Worm (Caenorhabditis elegans) whole organism, L1 larva: ENCODE data around the gene T13C5.2.
A peak's percentile ranks its signal among the peaks of the same experiment; 100 is the strongest.

Experiments
- C04F5.9 ChIP-seq: sonication (generic microtip); optimal IDR thresholded peaks from 2 replicates; lab custom pipeline; 2016; ENCODE audit warnings: missing genetic modification characterization, missing compliant biosample characterization
- F16B12.6 ChIP-seq: fragments of 150-350 bp; optimal IDR thresholded peaks from 2 replicates; lab custom pipeline; 2014; ENCODE audit warnings: missing biosample characterization, missing genetic modification characterization
- blmp-1 ChIP-seq: fragments of 150-350 bp; optimal IDR thresholded peaks from 2 replicates; lab custom pipeline; 2014; ENCODE audit warnings: missing biosample characterization, missing genetic modification characterization
- ceh-63 ChIP-seq: fragments of 200-800 bp; sonication (Bioruptor generic); optimal IDR thresholded peaks from 2 replicates; lab custom pipeline; 2018; ENCODE audit warnings: mild to moderate bottlenecking, missing genetic modification characterization, missing compliant biosample characterization
- ceh-82 ChIP-seq, 3 experiments: fragments of 150-350 bp in 1 of 3; sonication (generic microtip) in 2 of 3; optimal IDR thresholded peaks; 2 replicates each; lab custom pipeline; 2014 to 2017; ENCODE audit warnings: missing biosample characterization in 3 of 3, missing genetic modification characterization in 3 of 3
- ces-1 ChIP-seq: fragments of 150-350 bp; optimal IDR thresholded peaks from 2 replicates; lab custom pipeline; 2014; ENCODE audit warnings: missing biosample characterization, missing genetic modification reagents, missing genetic modification characterization
- dpl-1 ChIP-seq, 3 experiments: fragments of 150-350 bp in 2 of 3; sonication (generic microtip) in 1 of 3; optimal IDR thresholded peaks; 2 replicates each; lab custom pipeline; 2014 to 2017; ENCODE audit warnings: missing biosample characterization in 3 of 3, missing genetic modification characterization in 3 of 3, missing genetic modification reagents in 3 of 3
- dsc-1 ChIP-seq: sonication (generic microtip); optimal IDR thresholded peaks from 2 replicates; lab custom pipeline; 2016; ENCODE audit warnings: mild to moderate bottlenecking, missing genetic modification characterization, missing compliant biosample characterization
- efl-1 ChIP-seq, 4 experiments: fragments of 150-350 bp; optimal IDR thresholded peaks in 3 of 4; peaks in 1 of 4; 1 replicate in 1 of 4; 2 replicates in 3 of 4; lab custom pipeline; 2014; ENCODE audit warnings: missing biosample characterization in 2 of 4, missing genetic modification characterization in 2 of 4, missing genetic modification reagents in 2 of 4
- egl-27 ChIP-seq, 2 experiments: fragments of 150-350 bp in 1 of 2; sonication (generic microtip); optimal IDR thresholded peaks; 3 replicates each; lab custom pipeline; 2017 to 2018; ENCODE audit warnings: missing biosample characterization in 2 of 2, missing genetic modification characterization in 2 of 2, missing genetic modification reagents in 2 of 2
- elt-2 ChIP-seq: sonication (generic microtip); optimal IDR thresholded peaks from 2 replicates; lab custom pipeline; 2016; ENCODE audit warnings: missing genetic modification characterization, mild to moderate bottlenecking, inconsistent platforms, missing compliant biosample characterization, missing genetic modification reagents
- ets-5 ChIP-seq: fragments of 200-800 bp; sonication (Bioruptor generic); IDR thresholded peaks from 2 replicates; pipeline ENCODE4 v1.3.6; 2022; ENCODE audit warnings: missing genetic modification characterization, missing compliant biosample characterization
- fkh-10 ChIP-seq: sonication (generic microtip); optimal IDR thresholded peaks from 2 replicates; lab custom pipeline; 2017; ENCODE audit warnings: missing biosample characterization, missing genetic modification reagents, missing genetic modification characterization
- fkh-4 ChIP-seq: sonication (generic microtip); optimal IDR thresholded peaks from 2 replicates; lab custom pipeline; 2016; ENCODE audit warnings: missing compliant biosample characterization, missing genetic modification characterization, borderline replicate concordance
- fos-1 ChIP-seq: fragments of 150-350 bp; optimal IDR thresholded peaks from 2 replicates; lab custom pipeline; 2014; ENCODE audit warnings: missing biosample characterization, missing genetic modification characterization
- grh-1 ChIP-seq: fragments of 200-800 bp; sonication (Bioruptor generic); IDR thresholded peaks from 2 replicates; pipeline ENCODE4 v1.3.6; 2022; ENCODE audit warnings: missing genetic modification reagents, missing genetic modification characterization, missing compliant biosample characterization
- lin-15B ChIP-seq: fragments of 150-350 bp; sonication (generic microtip); optimal IDR thresholded peaks from 3 replicates; lab custom pipeline; 2014; ENCODE audit warnings: missing biosample characterization, missing genetic modification characterization
- lin-35 ChIP-seq, 2 experiments: fragments of 150-350 bp; optimal IDR thresholded peaks; 2 replicates each; lab custom pipeline; 2014; ENCODE audit warnings: missing biosample characterization in 2 of 2, missing genetic modification characterization in 2 of 2, missing genetic modification reagents in 2 of 2
- lir-3 ChIP-seq: sonication (generic microtip); optimal IDR thresholded peaks from 2 replicates; lab custom pipeline; 2016; ENCODE audit warnings: mild to moderate bottlenecking, missing genetic modification characterization, moderate library complexity, missing compliant biosample characterization; ENCODE audit not compliant: poor library complexity
- lsy-2 ChIP-seq, 2 experiments: fragments of 150-350 bp; optimal IDR thresholded peaks; 2 replicates each; lab custom pipeline; 2014; ENCODE audit warnings: missing biosample characterization in 2 of 2, missing genetic modification characterization in 2 of 2
- mab-9 ChIP-seq: fragments of 200-800 bp; sonication (Bioruptor generic); IDR thresholded peaks from 2 replicates; pipeline ENCODE4 v1.3.6; 2022; ENCODE audit warnings: missing genetic modification reagents, missing genetic modification characterization, missing compliant biosample characterization
- mdl-1 ChIP-seq, 2 experiments: fragments of 150-350 bp; optimal IDR thresholded peaks; 2 replicates each; lab custom pipeline; 2014 to 2017; ENCODE audit warnings: missing biosample characterization in 2 of 2, missing genetic modification characterization in 2 of 2, inconsistent platforms in 1 of 2
- nhr-11 ChIP-seq: fragments of 150-350 bp; optimal IDR thresholded peaks from 2 replicates; lab custom pipeline; 2014; ENCODE audit warnings: missing biosample characterization, missing genetic modification characterization
- nhr-12 ChIP-seq: sonication (generic microtip); optimal IDR thresholded peaks from 2 replicates; lab custom pipeline; 2017; ENCODE audit warnings: missing biosample characterization, missing genetic modification characterization
- nhr-84 ChIP-seq: sonication (generic microtip); optimal IDR thresholded peaks from 2 replicates; lab custom pipeline; 2017; ENCODE audit warnings: missing biosample characterization, missing genetic modification characterization
- nhr-85 ChIP-seq: sonication (generic microtip); peaks from one replicate; lab custom pipeline; 2016; ENCODE audit warnings: missing genetic modification characterization, inconsistent platforms, missing compliant biosample characterization
- pag-3 ChIP-seq: sonication (generic microtip); optimal IDR thresholded peaks from 2 replicates; lab custom pipeline; 2017; ENCODE audit warnings: missing genetic modification characterization, mild to moderate bottlenecking, missing compliant biosample characterization, antibody characterized with exemption, borderline replicate concordance; ENCODE audit not compliant: insufficient read depth
- pax-3 ChIP-seq: fragments of 200-800 bp; sonication (Bioruptor generic); optimal IDR thresholded peaks from 2 replicates; lab custom pipeline; 2018; ENCODE audit warnings: mild to moderate bottlenecking, missing genetic modification characterization, moderate library complexity, missing compliant biosample characterization
- pqm-1 ChIP-seq: sonication (generic microtip); optimal IDR thresholded peaks from 3 replicates; lab custom pipeline; 2017; ENCODE audit warnings: missing biosample characterization, missing genetic modification characterization
- snpc-4 ChIP-seq: fragments of 150-350 bp; optimal IDR thresholded peaks from 2 replicates; lab custom pipeline; 2014; ENCODE audit warnings: missing biosample characterization, missing genetic modification characterization
- sptf-1 ChIP-seq: fragments of 150-350 bp; optimal IDR thresholded peaks from 2 replicates; lab custom pipeline; 2014; ENCODE audit warnings: missing biosample characterization, missing genetic modification characterization
- tbx-2 ChIP-seq: sonication (generic microtip); optimal IDR thresholded peaks from 2 replicates; lab custom pipeline; 2016; ENCODE audit warnings: missing genetic modification characterization, missing compliant biosample characterization
- tlp-1 ChIP-seq: fragments of 150-350 bp; optimal IDR thresholded peaks from 2 replicates; lab custom pipeline; 2014; ENCODE audit warnings: missing biosample characterization, missing genetic modification characterization
- unc-130 ChIP-seq: fragments of 150-350 bp; optimal IDR thresholded peaks from 2 replicates; lab custom pipeline; 2017; ENCODE audit warnings: missing biosample characterization, missing genetic modification characterization, inconsistent platforms
- unc-62 ChIP-seq: fragments of 150-350 bp; optimal IDR thresholded peaks from 2 replicates; lab custom pipeline; 2014; ENCODE audit warnings: missing biosample characterization, missing genetic modification reagents, missing genetic modification characterization
- unc-98 ChIP-seq: fragments of 200-800 bp; sonication (Bioruptor generic); IDR thresholded peaks from 2 replicates; pipeline ENCODE4 v1.3.6; 2022; ENCODE audit warnings: missing genetic modification characterization, missing compliant biosample characterization
- zip-4 ChIP-seq: fragments of 200-800 bp; sonication (Bioruptor generic); optimal IDR thresholded peaks from 2 replicates; lab custom pipeline; 2018; ENCODE audit warnings: mild to moderate bottlenecking, missing genetic modification characterization, moderate library complexity, missing compliant biosample characterization
- ztf-11 ChIP-seq, 2 experiments: sonication (generic microtip); optimal IDR thresholded peaks; 2 replicates each; lab custom pipeline; 2016 to 2017; ENCODE audit warnings: missing genetic modification characterization in 2 of 2, missing biosample characterization in 1 of 2, missing compliant biosample characterization in 1 of 2

Gene T13C5.2

DNA sequence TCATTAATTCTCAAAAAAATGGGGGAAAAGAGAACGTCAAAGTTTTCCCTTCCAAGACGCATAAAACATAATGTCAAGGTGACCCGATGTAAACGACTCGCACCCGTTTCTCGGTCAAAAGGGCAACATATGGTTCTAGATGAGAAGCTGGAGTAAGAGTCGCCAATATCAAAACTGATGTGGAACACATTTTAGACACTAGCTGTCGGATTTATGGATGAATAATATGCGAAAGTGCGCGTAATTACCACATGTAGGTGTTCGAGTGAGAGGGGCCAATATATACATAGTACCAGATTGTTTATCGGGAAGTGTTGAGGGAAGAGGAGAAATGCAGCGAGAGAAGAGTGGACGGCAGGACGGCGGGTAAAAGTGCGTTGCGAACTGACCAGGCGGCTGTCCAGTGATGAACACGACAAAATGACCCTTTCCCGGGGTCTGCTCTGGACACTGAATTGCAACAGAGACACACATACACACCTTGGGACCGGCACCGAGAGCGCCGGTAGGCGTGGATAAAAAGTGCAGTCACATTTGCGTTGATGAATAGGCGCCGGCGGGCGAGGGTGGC, 33.8 kb upstream of the T13C5.2 start:
- no peak for TF ChIP-seq mab-9 (GFP tag; lab: Robert Waterston, UW)
- peak; percentile 3 for TF ChIP-seq blmp-1 (tag; lab: Kevin White, UChicago)
- no peak for TF ChIP-seq pqm-1 (tag; lab: Kevin White, UChicago)
- TF ChIP-seq dsc-1 (tag; lab: Kevin White, UChicago), result peak; percentile 78

DNA sequence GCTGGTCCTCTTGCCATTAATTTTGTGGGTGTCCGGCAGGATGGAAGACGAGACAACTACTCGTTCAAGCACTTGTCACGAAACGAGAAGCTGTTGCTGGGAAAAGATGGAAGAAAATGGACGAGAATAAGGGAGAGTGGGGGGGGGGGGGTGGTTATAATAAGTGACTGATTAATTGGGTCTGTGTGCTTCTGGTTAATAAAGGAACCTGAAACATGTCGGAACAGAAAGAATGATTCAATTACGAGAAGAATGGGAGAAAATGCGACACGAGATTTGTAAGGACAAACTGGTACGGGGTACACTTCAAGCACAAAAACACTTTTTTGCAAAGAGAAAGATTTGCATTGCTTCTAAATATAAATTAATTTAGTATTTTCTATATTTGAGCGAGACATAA, 29.4 kb upstream of the T13C5.2 start:
- no peak for TF ChIP-seq tbx-2 (tag; lab: Kevin White, UChicago)
- TF ChIP-seq nhr-11 (tag; lab: Kevin White, UChicago), result no peak
- no peak for TF ChIP-seq sptf-1 (tag; lab: Kevin White, UChicago)
- no peak for TF ChIP-seq grh-1 (GFP tag; lab: Robert Waterston, UW)
- no peak for TF ChIP-seq efl-1 (optimal IDR thresholded peaks at IDR 0.05; lab: Kevin White, UChicago)
- no peak for TF ChIP-seq efl-1 (GFP tag; optimal IDR thresholded peaks at IDR 0.05 in 1 of 2; lab: Kevin White, UChicago)
- TF ChIP-seq fkh-10 (GFP tag; lab: Kevin White, UChicago), result no peak
- no peak for TF ChIP-seq unc-62 (GFP tag; lab: Kevin White, UChicago)
- no peak for TF ChIP-seq ceh-63
- TF ChIP-seq, all 84 proteins: peak for 0

DNA sequence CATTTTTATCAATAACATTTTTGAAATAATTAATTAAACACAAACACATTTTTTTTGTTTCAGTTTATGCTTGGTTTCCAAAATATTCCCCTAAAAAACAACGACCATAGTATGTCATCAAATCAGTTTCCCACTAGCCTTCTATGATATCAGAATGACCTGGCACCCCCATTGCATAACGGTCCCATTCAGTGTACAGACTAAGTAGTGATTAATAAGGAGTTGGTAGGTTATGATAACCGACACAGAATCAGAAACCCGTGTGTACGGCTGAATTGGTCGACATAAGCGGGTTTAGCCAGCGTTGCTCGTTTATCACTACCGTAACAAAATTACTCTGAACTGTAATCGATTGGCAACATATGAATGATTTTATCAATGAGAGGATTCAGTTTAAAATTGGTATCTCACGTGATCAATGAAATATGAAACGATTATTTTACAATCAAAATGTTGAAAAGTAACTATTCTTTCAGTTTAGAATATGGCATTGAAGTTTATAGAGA, 27.3 kb upstream of the T13C5.2 start:
- TF ChIP-seq snpc-4 (no peak), efl-1 (optimal IDR thresholded peaks at IDR 0.05; lab: Kevin White, UChicago) (no peak), efl-1 (GFP tag; optimal IDR thresholded peaks at IDR 0.05 in 1 of 2; lab: Kevin White, UChicago) (peak in 1 of 2 experiments; percentile 66), elt-2 (peak; percentile 58)
- TF ChIP-seq, all 84 proteins: peak for 2

DNA sequence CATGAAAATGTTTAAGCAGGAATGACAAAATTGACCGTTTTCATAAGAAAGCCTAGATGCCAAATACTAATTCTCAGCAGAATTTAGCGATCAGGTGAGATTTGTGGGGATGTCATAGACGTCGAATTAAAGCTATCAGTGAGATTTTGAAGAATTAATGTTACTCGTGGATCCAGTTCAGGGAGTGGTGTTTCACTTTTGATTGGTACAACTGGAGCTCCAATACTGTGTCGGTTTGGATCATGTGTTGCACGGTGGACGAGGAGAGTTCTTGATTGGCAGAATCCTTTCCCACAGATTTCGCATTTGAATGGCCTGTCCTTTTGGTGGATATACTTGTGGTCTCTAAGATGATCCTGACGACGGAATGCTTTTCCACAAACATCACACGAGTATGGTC, 25.2 kb upstream of the T13C5.2 start:
- TF ChIP-seq pax-3, result no peak
- TF ChIP-seq dsc-1 (tag; lab: Kevin White, UChicago), result no peak
- TF ChIP-seq zip-4 (GFP tag; lab: Kevin White, UChicago), result no peak
- no peak for TF ChIP-seq nhr-12
- no peak for TF ChIP-seq C04F5.9 (tag; lab: Kevin White, UChicago)
- TF ChIP-seq lsy-2 (tag; optimal IDR thresholded peaks at IDR 0.05; lab: Kevin White, UChicago), result no peak
- TF ChIP-seq elt-2, result no peak
- no peak for TF ChIP-seq dpl-1 (GFP tag; optimal IDR thresholded peaks at IDR 0.05; lab: Kevin White, UChicago)
- TF ChIP-seq nhr-84 (tag; lab: Kevin White, UChicago), result no peak

DNA sequence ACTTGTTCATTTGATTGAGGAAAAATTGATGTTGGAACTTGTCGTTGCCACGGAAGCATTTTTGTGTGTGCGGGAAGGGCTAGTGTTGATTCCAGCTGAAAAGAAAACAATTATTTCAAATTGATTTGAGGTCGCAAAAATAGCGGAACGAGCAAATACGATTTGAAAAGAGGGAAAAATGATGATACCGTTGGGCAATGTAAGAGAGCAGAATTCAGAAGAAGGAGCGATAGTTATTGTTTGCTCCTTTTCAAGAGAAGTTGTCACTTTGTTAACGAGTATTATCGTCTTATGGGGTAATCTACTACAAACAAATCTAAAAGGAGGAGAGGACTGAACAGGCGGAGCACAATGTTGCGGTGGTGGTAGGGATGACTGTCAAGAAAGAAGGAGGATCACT, 24.4 kb upstream of the T13C5.2 start, which contains the start of gene odd-2:
Gene odd-2, minus strand, starts transcription at position 101 of the 400 bp plus-strand sequence.
- TF ChIP-seq lin-15B (tag; lab: Kevin White, UChicago) (no peak), mdl-1 (tag; optimal IDR thresholded peaks at IDR 0.05; lab: Kevin White, UChicago) (no peak), dsc-1 (tag; lab: Kevin White, UChicago) (no peak), nhr-85 (tag; lab: Kevin White, UChicago) (no peak), pag-3 (no peak)

DNA sequence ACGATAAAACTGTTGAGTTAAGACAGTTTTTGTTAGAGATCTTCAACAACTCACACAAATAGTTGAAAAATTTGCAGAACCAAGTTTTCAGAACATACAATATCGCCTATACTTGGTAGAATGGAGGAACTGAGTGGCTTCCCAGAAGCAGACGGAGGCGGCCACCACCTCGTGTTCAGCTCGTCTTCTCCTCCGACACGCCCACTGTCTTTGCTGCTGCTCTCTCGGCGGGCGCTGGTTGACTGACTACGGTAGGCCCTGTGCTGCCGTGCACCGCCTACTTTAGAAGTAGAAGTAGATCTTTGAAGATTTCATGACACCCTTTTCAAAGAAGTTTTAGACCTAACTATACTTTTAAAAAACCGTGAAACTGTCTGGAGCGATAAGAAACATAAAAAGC, 22.8 kb upstream of the T13C5.2 start:
- TF ChIP-seq tlp-1 (tag; lab: Kevin White, UChicago) (no peak), lir-3 (no peak), unc-98 (GFP tag; lab: Robert Waterston, UW) (no peak), nhr-85 (tag; lab: Kevin White, UChicago) (no peak), mab-9 (GFP tag; lab: Robert Waterston, UW) (no peak)

DNA sequence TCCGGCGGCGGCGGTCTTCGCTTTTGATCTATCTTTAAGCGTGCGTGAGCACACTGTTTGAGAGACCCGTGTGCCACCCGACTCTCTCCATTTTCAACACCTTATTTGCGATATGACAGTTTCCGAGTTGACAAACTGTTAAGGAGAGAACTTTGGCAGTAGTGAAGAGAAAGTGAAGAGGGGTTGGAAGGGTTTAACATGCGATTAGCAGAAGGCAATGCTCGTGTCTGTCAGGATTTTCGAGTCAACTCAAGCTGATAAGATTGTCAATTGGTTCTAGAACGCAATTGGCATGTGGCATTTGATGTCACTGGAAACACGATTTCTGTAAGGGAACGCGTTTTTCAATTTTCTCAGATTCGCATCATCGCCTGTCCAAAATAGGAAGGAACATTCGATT, 17.4 kb upstream of the T13C5.2 start:
- TF ChIP-seq nhr-11 (tag; lab: Kevin White, UChicago) (no peak), unc-130 (tag; lab: Kevin White, UChicago) (no peak), F16B12.6 (tag; lab: Kevin White, UChicago) (no peak), fkh-4 (no peak), ces-1 (GFP tag; lab: Kevin White, UChicago) (no peak), fos-1 (tag; lab: Kevin White, UChicago) (no peak), nhr-12 (no peak), unc-62 (GFP tag; lab: Kevin White, UChicago) (no peak), C04F5.9 (tag; lab: Kevin White, UChicago) (no peak), ceh-63 (no peak), ztf-11 (tag; optimal IDR thresholded peaks at IDR 0.05; lab: Kevin White, UChicago) (no peak), lin-35 (GFP tag; optimal IDR thresholded peaks at IDR 0.05; lab: Kevin White, UChicago) (no peak), dsc-1 (tag; lab: Kevin White, UChicago) (no peak), ceh-82 (tag; optimal IDR thresholded peaks at IDR 0.05; lab: Kevin White, UChicago) (no peak), elt-2 (no peak), egl-27 (tag; optimal IDR thresholded peaks at IDR 0.05; lab: Kevin White, UChicago) (no peak), nhr-85 (tag; lab: Kevin White, UChicago) (no peak), ets-5 (GFP tag; lab: Robert Waterston, UW) (no peak)
